Worm (Caenorhabditis elegans) whole organism, young adult: ENCODE data around the gene mrpl-21.

Source experiments
- B0035.1 ChIP-seq: sonication (generic microtip); optimal IDR thresholded peaks from 2 replicates; lab custom pipeline; 2016; ENCODE audit warnings: missing genetic modification characterization, mild to moderate bottlenecking, missing compliant biosample characterization, missing genotype, missing genetic modification reagents
- B0336.3 ChIP-seq: fragments of 200-800 bp; sonication (Bioruptor generic); IDR thresholded peaks from 2 replicates; pipeline ENCODE4 v1.3.6; 2022; ENCODE audit warnings: missing genetic modification characterization, missing compliant biosample characterization
- C06A6.2 ChIP-seq: fragments of 200-800 bp; sonication (Bioruptor generic); conservative IDR thresholded peaks from 2 replicates; pipeline ENCODE4 v1.3.6; 2022; ENCODE audit warnings: missing genetic modification characterization, missing compliant biosample characterization
- F23B12.7 ChIP-seq: sonication (generic microtip); optimal IDR thresholded peaks from 2 replicates; lab custom pipeline; 2017; ENCODE audit warnings: missing genetic modification characterization, mild to moderate bottlenecking, missing compliant biosample characterization, antibody characterized with exemption, moderate library complexity; ENCODE audit not compliant: insufficient read depth
- akir-1 ChIP-seq: fragments of 200-800 bp; sonication (Bioruptor generic); optimal IDR thresholded peaks from 2 replicates; lab custom pipeline; 2018; ENCODE audit warnings: mild to moderate bottlenecking, missing genetic modification characterization, moderate library complexity, missing compliant biosample characterization
- aptf-2 ChIP-seq: fragments of 200-800 bp; sonication (Bioruptor generic); conservative IDR thresholded peaks from 2 replicates; pipeline ENCODE4 v1.3.6; 2022; ENCODE audit warnings: missing genetic modification reagents, missing genetic modification characterization, missing compliant biosample characterization
- athp-1 ChIP-seq: sonication (generic microtip); optimal IDR thresholded peaks from 2 replicates; lab custom pipeline; 2017; ENCODE audit warnings: mild to moderate bottlenecking, missing genetic modification characterization, missing compliant biosample characterization
- attf-5 ChIP-seq: fragments of 200-800 bp; sonication (Bioruptor generic); optimal IDR thresholded peaks from 2 replicates; lab custom pipeline; 2018; ENCODE audit warnings: mild to moderate bottlenecking, missing genetic modification characterization, missing compliant biosample characterization
- cebp-1 ChIP-seq, 2 experiments: fragments of 200-800 bp in 1 of 2; sonication (Bioruptor generic) in 1 of 2; sonication (generic microtip) in 1 of 2; IDR thresholded peaks in 1 of 2; optimal IDR thresholded peaks in 1 of 2; 2 replicates each; pipeline versions ENCODE4 v1.3.6 to Lab custom; 2017 to 2022; ENCODE audit warnings: missing compliant biosample characterization in 2 of 2, missing genetic modification characterization in 2 of 2, mild to moderate bottlenecking in 1 of 2, missing genetic modification reagents in 1 of 2, moderate library complexity in 1 of 2
- ceh-27 ChIP-seq: fragments of 200-800 bp; sonication (Bioruptor generic); optimal IDR thresholded peaks from 2 replicates; lab custom pipeline; 2018; ENCODE audit warnings: mild to moderate bottlenecking, missing genetic modification characterization, moderate library complexity, missing compliant biosample characterization
- die-1 ChIP-seq: sonication (generic microtip); optimal IDR thresholded peaks from 2 replicates; lab custom pipeline; 2016; ENCODE audit warnings: missing genotype, mild to moderate bottlenecking, missing genetic modification characterization, missing compliant biosample characterization
- dox-1 ChIP-seq: fragments of 200-800 bp; sonication (Bioruptor generic); IDR thresholded peaks from 2 replicates; pipeline ENCODE4 v1.3.6; 2022; ENCODE audit warnings: missing genetic modification reagents, missing genetic modification characterization, missing compliant biosample characterization
- egl-44 ChIP-seq: fragments of 200-800 bp; sonication (Bioruptor generic); IDR thresholded peaks from 2 replicates; pipeline ENCODE4 v1.3.6; 2022; ENCODE audit warnings: missing genetic modification reagents, missing genetic modification characterization, missing compliant biosample characterization
- egrh-3 ChIP-seq: fragments of 200-800 bp; sonication (Bioruptor generic); IDR thresholded peaks from 2 replicates; pipeline ENCODE4 v1.3.6; 2022; ENCODE audit warnings: missing genetic modification reagents, missing genetic modification characterization, missing compliant biosample characterization
- ekl-4 ChIP-seq: fragments of 200-800 bp; sonication (Bioruptor generic); IDR thresholded peaks from 2 replicates; pipeline ENCODE4 v1.3.6; 2022; ENCODE audit warnings: missing genetic modification reagents, missing genetic modification characterization, missing compliant biosample characterization
- gei-17 ChIP-seq: fragments of 200-800 bp; sonication (Bioruptor generic); optimal IDR thresholded peaks from 2 replicates; lab custom pipeline; 2018; ENCODE audit warnings: mild to moderate bottlenecking, missing genetic modification characterization, missing compliant biosample characterization
- him-1 ChIP-seq: sonication (generic microtip); optimal IDR thresholded peaks from 2 replicates; lab custom pipeline; 2016; ENCODE audit warnings: missing genotype, missing genetic modification reagents, missing genetic modification characterization, missing compliant biosample characterization
- hmg-1.2 ChIP-seq: fragments of 200-800 bp; sonication (Bioruptor generic); IDR thresholded peaks from 2 replicates; pipeline ENCODE4 v1.3.6; 2022; ENCODE audit warnings: missing genetic modification reagents, missing genetic modification characterization, missing compliant biosample characterization
- hmg-20 ChIP-seq: fragments of 200-800 bp; sonication (Bioruptor generic); IDR thresholded peaks from 2 replicates; pipeline ENCODE4 v1.3.6; 2022; ENCODE audit warnings: missing genetic modification reagents, missing genetic modification characterization, missing compliant biosample characterization
- lin-26 ChIP-seq: fragments of 200-800 bp; sonication (Bioruptor generic); IDR thresholded peaks from 2 replicates; pipeline ENCODE4 v1.3.6; 2022; ENCODE audit warnings: missing genetic modification reagents, missing genetic modification characterization, missing compliant biosample characterization
- lin-35 ChIP-seq, 3 experiments: fragments of 150-350 bp in 2 of 3; sonication (generic microtip) in 1 of 3; optimal IDR thresholded peaks; 2 replicates each; lab custom pipeline; 2014 to 2018; ENCODE audit warnings: missing biosample characterization in 3 of 3, missing genetic modification characterization in 3 of 3, missing genetic modification reagents in 3 of 3
- lsy-27 ChIP-seq: sonication (generic microtip); optimal IDR thresholded peaks from 2 replicates; lab custom pipeline; 2017; ENCODE audit warnings: missing genetic modification characterization, mild to moderate bottlenecking, missing compliant biosample characterization, antibody characterized with exemption, missing genotype, borderline replicate concordance; ENCODE audit not compliant: insufficient read depth
- mcd-1 ChIP-seq: fragments of 200-800 bp; sonication (Bioruptor generic); IDR thresholded peaks from 2 replicates; pipeline ENCODE4 v1.3.6; 2022; ENCODE audit warnings: missing genetic modification reagents, missing genetic modification characterization, missing compliant biosample characterization
- nfyb-1 ChIP-seq: fragments of 200-800 bp; sonication (Bioruptor generic); IDR thresholded peaks from 2 replicates; pipeline ENCODE4 v1.3.6; 2022; ENCODE audit warnings: missing genetic modification reagents, missing genetic modification characterization, missing compliant biosample characterization
- nhr-80 ChIP-seq: sonication (generic microtip); optimal IDR thresholded peaks from 2 replicates; lab custom pipeline; 2016; ENCODE audit warnings: missing genetic modification characterization, missing compliant biosample characterization
- nhr-90 ChIP-seq: sonication (generic microtip); optimal IDR thresholded peaks from 2 replicates; lab custom pipeline; 2016; ENCODE audit warnings: missing genotype, mild to moderate bottlenecking, missing genetic modification characterization, missing compliant biosample characterization
- pbrm-1 ChIP-seq: fragments of 200-800 bp; sonication (Bioruptor generic); IDR thresholded peaks from 2 replicates; pipeline ENCODE4 v1.3.6; 2022; ENCODE audit warnings: missing genetic modification reagents, missing genetic modification characterization, missing compliant biosample characterization
- pha-4 ChIP-seq: fragments of 150-350 bp; sonication (generic microtip); optimal IDR thresholded peaks from 2 replicates; lab custom pipeline; 2014; ENCODE audit warnings: missing biosample characterization, missing genetic modification reagents, missing genetic modification characterization
- rcor-1 ChIP-seq: fragments of 200-800 bp; sonication (Bioruptor generic); IDR thresholded peaks from 2 replicates; pipeline ENCODE4 v1.3.6; 2022; ENCODE audit warnings: missing genetic modification reagents, missing genetic modification characterization, missing compliant biosample characterization
- snpc-1.1 ChIP-seq: sonication (generic microtip); optimal IDR thresholded peaks from 2 replicates; lab custom pipeline; 2017; ENCODE audit warnings: missing genetic modification characterization, mild to moderate bottlenecking, missing compliant biosample characterization, antibody characterized with exemption, moderate library complexity, missing genotype, missing genetic modification reagents; ENCODE audit not compliant: insufficient read depth
- snpc-4 ChIP-seq, 5 experiments: fragments of 150-350 bp in 1 of 5; sonication (generic microtip) in 4 of 5; optimal IDR thresholded peaks; 2 replicates each; lab custom pipeline; 2014 to 2018; ENCODE audit warnings: missing genetic modification characterization in 5 of 5, missing biosample characterization in 3 of 5, antibody characterized with exemption in 2 of 5, mild to moderate bottlenecking in 2 of 5, missing compliant biosample characterization in 2 of 5, missing genotype in 2 of 5, moderate library complexity in 2 of 5, missing genetic modification reagents in 1 of 5
- somi-1 ChIP-seq: fragments of 200-800 bp; sonication (Bioruptor generic); optimal IDR thresholded peaks from 2 replicates; lab custom pipeline; 2018; ENCODE audit warnings: mild to moderate bottlenecking, missing genetic modification characterization, missing compliant biosample characterization
- zim-3 ChIP-seq: sonication (generic microtip); optimal IDR thresholded peaks from 2 replicates; lab custom pipeline; 2017; ENCODE audit warnings: mild to moderate bottlenecking, missing genetic modification characterization, moderate library complexity, missing compliant biosample characterization
- ztf-18 ChIP-seq: sonication (generic microtip); optimal IDR thresholded peaks from 2 replicates; lab custom pipeline; 2016; ENCODE audit warnings: missing genotype, mild to moderate bottlenecking, missing genetic modification characterization, missing compliant biosample characterization
- ztf-26 ChIP-seq: sonication (generic microtip); optimal IDR thresholded peaks from 2 replicates; lab custom pipeline; 2017; ENCODE audit warnings: missing genetic modification characterization, missing compliant biosample characterization
- ztf-3 ChIP-seq: fragments of 200-800 bp; sonication (Bioruptor generic); optimal IDR thresholded peaks from 2 replicates; lab custom pipeline; 2018; ENCODE audit warnings: mild to moderate bottlenecking, missing genetic modification characterization, missing compliant biosample characterization
- ztf-6 ChIP-seq: fragments of 200-800 bp; sonication (Bioruptor generic); IDR thresholded peaks from 2 replicates; pipeline ENCODE4 v1.3.6; 2022; ENCODE audit warnings: missing genetic modification reagents, missing genetic modification characterization, missing compliant biosample characterization

mrpl-21 gene

ce11 chrIII:4237660-4238059, 5.7 kb downstream of the mrpl-21 start (continued):
- peak; percentile 38 for TF ChIP-seq gei-17 (GFP tag; lab: Kevin White, UChicago)
- TF ChIP-seq dox-1 (GFP tag; lab: Robert Waterston, UW), result no peak; the same call in 1 of the 2 replicates
- TF ChIP-seq hmg-1.2 (GFP tag; lab: Robert Waterston, UW), result peak; percentile 97
- peak; percentile 66 for TF ChIP-seq ztf-18 (tag; lab: Kevin White, UChicago)
- TF ChIP-seq B0336.3, result peak; percentile 91
- TF ChIP-seq pbrm-1, result peak; percentile 71; the same call in 1 of the 2 replicates
- peak; percentile 93 for TF ChIP-seq aptf-2 (GFP tag; lab: Robert Waterston, UW)
- peak; percentile 74 for TF ChIP-seq mcd-1 (GFP tag; lab: Robert Waterston, UW)
- peak; percentile 32 for TF ChIP-seq nhr-90 (tag; lab: Kevin White, UChicago)
- TF ChIP-seq C06A6.2 (GFP tag; lab: Robert Waterston, UW), result peak; percentile 86
- peak; percentile 86 for TF ChIP-seq nfyb-1 (GFP tag; lab: Robert Waterston, UW)
- TF ChIP-seq ztf-6 (GFP tag; lab: Robert Waterston, UW), result no peak
- peak in 1 of 3 experiments; percentile 46 for TF ChIP-seq lin-35 (GFP tag; optimal IDR thresholded peaks at IDR 0.05; lab: Kevin White, UChicago)
- TF ChIP-seq pha-4 (tag; lab: Kevin White, UChicago), result peak; percentile 72
- TF ChIP-seq egl-44 (GFP tag; lab: Robert Waterston, UW), result peak; percentile 72; the same call in 1 of the 2 replicates
- TF ChIP-seq akir-1 (GFP tag; lab: Kevin White, UChicago), result peak; percentile 67
- peak; percentile 52 for TF ChIP-seq ztf-3 (GFP tag; lab: Kevin White, UChicago)
- peak; percentile 71 for TF ChIP-seq die-1 (tag; lab: Kevin White, UChicago)
- TF ChIP-seq snpc-4 (GFP tag; optimal IDR thresholded peaks at IDR 0.05; lab: Kevin White, UChicago), result no peak
- peak; percentile 28 to 66 (median 50) for TF ChIP-seq snpc-4 (tag; optimal IDR thresholded peaks at IDR 0.05; lab: Kevin White, UChicago)
- peak; percentile 53 for TF ChIP-seq rcor-1 (GFP tag; lab: Robert Waterston, UW)
- peak; percentile 52 for TF ChIP-seq B0035.1 (tag; lab: Kevin White, UChicago)
- TF ChIP-seq ceh-27 (GFP tag; lab: Kevin White, UChicago), result peak; percentile 79
- TF ChIP-seq lsy-27 (tag; lab: Kevin White, UChicago), result peak; percentile 28
- no peak for TF ChIP-seq zim-3 (tag; lab: Kevin White, UChicago)
- peak; percentile 93 for TF ChIP-seq somi-1 (GFP tag; lab: Kevin White, UChicago)
- TF ChIP-seq snpc-1.1 (tag; lab: Kevin White, UChicago), result no peak
- TF ChIP-seq egrh-3, result peak; percentile 34; the same call in 1 of the 2 replicates
- TF ChIP-seq nhr-80 (tag; lab: Kevin White, UChicago), result peak; percentile 93
- TF ChIP-seq cebp-1 (GFP tag; IDR thresholded peaks at IDR 0.05; lab: Robert Waterston, UW), result peak; percentile 51; the same call in 1 of the 2 replicates
- TF ChIP-seq cebp-1 (tag; optimal IDR thresholded peaks at IDR 0.05; lab: Kevin White, UChicago), result peak; percentile 92
- peak; percentile 87 for TF ChIP-seq ztf-26
- no peak; the same call in 1 of the 2 replicates for TF ChIP-seq ekl-4
- TF ChIP-seq F23B12.7 (tag; lab: Kevin White, UChicago), result peak; percentile 33
- TF ChIP-seq athp-1 (tag; lab: Kevin White, UChicago), result no peak
- no peak for TF ChIP-seq him-1 (tag; lab: Kevin White, UChicago)
- TF ChIP-seq attf-5 (GFP tag; lab: Kevin White, UChicago), result peak; percentile 94
- TF ChIP-seq hmg-20, result no peak
- TF ChIP-seq lin-26 (GFP tag; lab: Robert Waterston, UW), result peak; percentile 57; the same call in 1 of the 2 replicates
